Fruit fly (Drosophila melanogaster) whole organism, pupa: ENCODE measurements around the gene Gyf.

Source experiments
- CG34367 ChIP-seq: fragments of 200-800 bp; sonication (Bioruptor generic); optimal IDR thresholded peaks from 2 replicates; lab custom pipeline; 2018; ENCODE audit warnings: missing biosample characterization, mild to moderate bottlenecking, missing genetic modification characterization
- CG4496 ChIP-seq: fragments of 200-800 bp; sonication (Bioruptor generic); IDR thresholded peaks from 3 replicates; pipeline ENCODE4 v1.3.6; 2022; ENCODE audit warnings: missing biosample characterization, missing genetic modification characterization
- CG8159 ChIP-seq: fragments of 200-800 bp; sonication (Bioruptor generic); optimal IDR thresholded peaks from 3 replicates; lab custom pipeline; 2018; ENCODE audit warnings: missing biosample characterization, mild to moderate bottlenecking, missing genetic modification characterization, moderate library complexity
- EcR ChIP-seq: fragments of 200-800 bp; sonication (Bioruptor generic); optimal IDR thresholded peaks from 3 replicates; lab custom pipeline; 2019; ENCODE audit warnings: missing biosample characterization, missing genetic modification characterization, mild to moderate bottlenecking, moderate library complexity, missing genetic modification reagents
- rn ChIP-seq: fragments of 200-800 bp; sonication (Bioruptor generic); IDR thresholded peaks from 2 replicates; pipeline ENCODE4 v1.3.6; 2022; ENCODE audit warnings: missing biosample characterization, missing genetic modification characterization

DNA sequence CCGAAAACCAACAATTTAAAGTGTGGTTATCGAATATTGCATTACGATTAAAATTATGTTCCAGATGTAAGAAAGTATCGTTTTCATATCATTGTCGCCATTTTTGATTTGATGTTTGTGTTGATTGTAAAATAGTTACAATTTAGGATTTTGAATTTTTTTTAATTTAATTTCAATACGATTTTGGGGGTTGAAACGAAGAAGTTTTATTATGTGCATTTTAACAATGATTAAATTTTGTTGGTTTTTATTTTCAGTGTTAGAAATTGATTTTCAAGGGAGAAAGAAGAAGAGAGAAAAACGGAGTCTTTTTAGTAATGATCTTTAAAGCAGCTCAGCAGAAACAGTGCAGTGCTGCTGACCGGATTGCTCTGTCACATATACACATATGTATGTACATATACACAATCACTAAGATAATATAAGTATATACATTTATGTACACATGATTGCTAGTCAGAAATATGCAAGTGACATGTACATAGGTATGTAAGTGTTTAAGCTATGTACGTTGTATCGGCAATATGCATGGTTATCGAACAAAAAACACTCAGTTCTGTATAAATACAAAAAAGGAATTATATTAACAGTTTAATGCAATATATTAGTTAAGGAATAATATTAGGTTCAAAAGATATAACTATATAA is 12.4 kb upstream of the Gyf start:
- TF ChIP-seq CG4496 (GFP tag; lab: Robert Waterston, UW) (no peak), CG8159 (tag; lab: Kevin White, UChicago) (no peak), rn (GFP tag; lab: Robert Waterston, UW) (no peak), CG34367 (tag; lab: Kevin White, UChicago) (no peak), EcR (GFP tag; lab: Kevin White, UChicago) (no peak)
